Worm (Caenorhabditis elegans) whole organism, L1 larva: ENCODE data around the gene F54B8.4.
A peak's percentile ranks its signal among the peaks of the same experiment; 100 is the strongest.

Experiments
- C04F5.9 ChIP-seq: sonication (generic microtip); optimal IDR thresholded peaks from 2 replicates; lab custom pipeline; 2016; ENCODE audit warnings: missing genetic modification characterization, missing compliant biosample characterization
- ceh-82 ChIP-seq, 3 experiments: fragments of 150-350 bp in 1 of 3; sonication (generic microtip) in 2 of 3; optimal IDR thresholded peaks; 2 replicates each; lab custom pipeline; 2014 to 2017; ENCODE audit warnings: missing biosample characterization in 3 of 3, missing genetic modification characterization in 3 of 3
- ceh-88 ChIP-seq: fragments of 200-800 bp; sonication (Bioruptor generic); IDR thresholded peaks from 2 replicates; pipeline ENCODE4 v1.3.6; 2022; ENCODE audit warnings: missing genetic modification characterization, missing compliant biosample characterization
- ceh-90 ChIP-seq: sonication (generic microtip); optimal IDR thresholded peaks from 2 replicates; lab custom pipeline; 2016; ENCODE audit warnings: missing genetic modification characterization, missing compliant biosample characterization
- dsc-1 ChIP-seq: sonication (generic microtip); optimal IDR thresholded peaks from 2 replicates; lab custom pipeline; 2016; ENCODE audit warnings: mild to moderate bottlenecking, missing genetic modification characterization, missing compliant biosample characterization
- egl-27 ChIP-seq, 2 experiments: fragments of 150-350 bp in 1 of 2; sonication (generic microtip); optimal IDR thresholded peaks; 3 replicates each; lab custom pipeline; 2017 to 2018; ENCODE audit warnings: missing biosample characterization in 2 of 2, missing genetic modification characterization in 2 of 2, missing genetic modification reagents in 2 of 2
- ets-5 ChIP-seq: fragments of 200-800 bp; sonication (Bioruptor generic); IDR thresholded peaks from 2 replicates; pipeline ENCODE4 v1.3.6; 2022; ENCODE audit warnings: missing genetic modification characterization, missing compliant biosample characterization
- fkh-10 ChIP-seq: sonication (generic microtip); optimal IDR thresholded peaks from 2 replicates; lab custom pipeline; 2017; ENCODE audit warnings: missing biosample characterization, missing genetic modification reagents, missing genetic modification characterization
- fkh-8 ChIP-seq: sonication (generic microtip); optimal IDR thresholded peaks from 2 replicates; lab custom pipeline; 2016; ENCODE audit warnings: mild to moderate bottlenecking, missing genetic modification characterization, missing compliant biosample characterization
- fos-1 ChIP-seq: fragments of 150-350 bp; optimal IDR thresholded peaks from 2 replicates; lab custom pipeline; 2014; ENCODE audit warnings: missing biosample characterization, missing genetic modification characterization
- hlh-4 ChIP-seq: sonication (generic microtip); optimal IDR thresholded peaks from 2 replicates; lab custom pipeline; 2016; ENCODE audit warnings: mild to moderate bottlenecking, missing genetic modification characterization, missing compliant biosample characterization
- hpl-2 ChIP-seq: fragments of 150-350 bp; optimal IDR thresholded peaks from 2 replicates; lab custom pipeline; 2014; ENCODE audit warnings: missing biosample characterization, missing genetic modification reagents, missing genetic modification characterization
- lin-13 ChIP-seq: fragments of 150-350 bp; optimal IDR thresholded peaks from 2 replicates; lab custom pipeline; 2014; ENCODE audit warnings: missing biosample characterization, missing genetic modification reagents, missing genetic modification characterization
- lin-14 ChIP-seq: fragments of 200-800 bp; sonication (Bioruptor generic); optimal IDR thresholded peaks from 2 replicates; lab custom pipeline; 2018; ENCODE audit warnings: mild to moderate bottlenecking, missing genetic modification characterization, moderate library complexity, missing compliant biosample characterization
- nhr-12 ChIP-seq: sonication (generic microtip); optimal IDR thresholded peaks from 2 replicates; lab custom pipeline; 2017; ENCODE audit warnings: missing biosample characterization, missing genetic modification characterization
- nhr-237 ChIP-seq: fragments of 150-350 bp; optimal IDR thresholded peaks from 2 replicates; lab custom pipeline; 2014; ENCODE audit warnings: missing biosample characterization, missing genetic modification characterization
- nhr-47 ChIP-seq: sonication (generic microtip); optimal IDR thresholded peaks from 2 replicates; lab custom pipeline; 2016; ENCODE audit warnings: mild to moderate bottlenecking, missing genetic modification characterization, moderate library complexity, missing compliant biosample characterization
- nhr-84 ChIP-seq: sonication (generic microtip); optimal IDR thresholded peaks from 2 replicates; lab custom pipeline; 2017; ENCODE audit warnings: missing biosample characterization, missing genetic modification characterization
- nhr-85 ChIP-seq: sonication (generic microtip); peaks from one replicate; lab custom pipeline; 2016; ENCODE audit warnings: missing genetic modification characterization, inconsistent platforms, missing compliant biosample characterization
- nhr-90 ChIP-seq: sonication (generic microtip); optimal IDR thresholded peaks from 2 replicates; lab custom pipeline; 2016; ENCODE audit warnings: mild to moderate bottlenecking, missing genetic modification characterization, missing compliant biosample characterization; ENCODE audit not compliant: poor library complexity
- pag-3 ChIP-seq: sonication (generic microtip); optimal IDR thresholded peaks from 2 replicates; lab custom pipeline; 2017; ENCODE audit warnings: missing genetic modification characterization, mild to moderate bottlenecking, missing compliant biosample characterization, antibody characterized with exemption, borderline replicate concordance; ENCODE audit not compliant: insufficient read depth
- pqm-1 ChIP-seq: sonication (generic microtip); optimal IDR thresholded peaks from 3 replicates; lab custom pipeline; 2017; ENCODE audit warnings: missing biosample characterization, missing genetic modification characterization
- unc-30 ChIP-seq: sonication (generic microtip); optimal IDR thresholded peaks from 2 replicates; lab custom pipeline; 2017; ENCODE audit warnings: missing biosample characterization, missing genetic modification characterization
- unc-86 ChIP-seq: sonication (generic microtip); optimal IDR thresholded peaks from 2 replicates; lab custom pipeline; 2016; ENCODE audit warnings: missing genetic modification characterization, missing compliant biosample characterization
- zag-1 ChIP-seq: fragments of 150-350 bp; optimal IDR thresholded peaks from 2 replicates; lab custom pipeline; 2014; ENCODE audit warnings: missing biosample characterization, missing genetic modification characterization
- zip-4 ChIP-seq: fragments of 200-800 bp; sonication (Bioruptor generic); optimal IDR thresholded peaks from 2 replicates; lab custom pipeline; 2018; ENCODE audit warnings: mild to moderate bottlenecking, missing genetic modification characterization, moderate library complexity, missing compliant biosample characterization
- ztf-11 ChIP-seq, 2 experiments: sonication (generic microtip); optimal IDR thresholded peaks; 2 replicates each; lab custom pipeline; 2016 to 2017; ENCODE audit warnings: missing genetic modification characterization in 2 of 2, missing biosample characterization in 1 of 2, missing compliant biosample characterization in 1 of 2

Gene F54B8.4

ce11 chrV:15850276-15850811 lies 34.2 kb downstream of the F54B8.4 start, which contains the start of gene srh-147:
TSS of gene srh-147 (minus strand) at chrV:15850326.
- peak; percentile 92 for TF ChIP-seq hlh-4
- TF ChIP-seq, all 84 proteins: peak for 1; not testable (repeated sequence) for 83

ce11 chrV:15858292-15858691 lies 42.1 kb downstream of the F54B8.4 start, which contains the start of gene srh-148:
TSS of gene srh-148 (minus strand) at chrV:15858392.
- peak; percentile 20 for TF ChIP-seq hlh-4
- no peak for TF ChIP-seq unc-86 (tag; lab: Kevin White, UChicago)

DNA sequence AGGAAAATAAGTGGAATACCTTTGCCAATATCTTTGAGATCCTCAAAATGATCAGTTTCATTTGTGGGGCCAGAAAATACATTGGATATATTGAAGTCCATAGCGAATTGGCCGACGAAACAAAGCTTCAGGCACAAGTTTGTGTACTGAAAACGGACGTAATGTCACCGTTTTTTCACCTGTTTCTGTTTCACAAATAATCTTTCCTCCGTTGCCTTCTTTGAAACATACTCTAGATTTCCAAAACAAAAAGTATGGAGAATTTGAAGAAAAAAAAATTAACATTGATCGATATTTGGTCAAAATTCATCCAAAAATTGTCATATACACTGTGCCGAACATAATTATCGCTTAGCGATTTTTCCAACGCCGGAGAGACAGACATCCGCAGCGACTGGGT lies 46.4 kb downstream of the F54B8.4 start, which contains the start of gene srz-12:
srz-12 (minus strand) TSS at position 101 of the 400 bp plus-strand sequence.
- TF ChIP-seq fos-1 (tag; lab: Kevin White, UChicago) (no peak), nhr-12 (tag; lab: Kevin White, UChicago) (no peak), fkh-10 (GFP tag; lab: Kevin White, UChicago) (no peak), ceh-88 (GFP tag; lab: Robert Waterston, UW) (no peak), lin-13 (GFP tag; lab: Kevin White, UChicago) (no peak), ceh-90 (tag; lab: Kevin White, UChicago) (no peak), unc-86 (tag; lab: Kevin White, UChicago) (no peak), zag-1 (no peak)

DNA sequence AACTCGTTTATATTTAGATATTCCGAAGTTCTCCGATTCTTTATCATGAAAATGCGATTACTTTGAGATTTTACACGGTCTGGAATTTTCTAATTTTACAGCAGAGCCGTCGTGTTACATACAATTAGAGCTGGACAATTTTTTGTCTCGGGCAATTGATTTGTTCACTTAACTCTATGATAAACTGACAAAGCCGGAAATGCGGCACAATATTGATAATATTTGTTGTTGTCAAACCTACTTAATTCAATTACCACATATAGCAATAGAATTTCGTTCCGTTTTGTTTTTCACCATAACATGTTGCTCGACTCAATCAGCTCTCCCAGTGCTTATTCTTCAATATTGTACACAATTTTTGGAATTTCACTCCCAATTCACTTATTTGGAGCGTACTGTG lies 46.9 kb downstream of the F54B8.4 start, which contains the start of gene srh-299:
srh-299 (plus strand) TSS at position 301 of the 400 bp plus-strand sequence.
- TF ChIP-seq nhr-90 (tag; lab: Kevin White, UChicago) (no peak), fkh-8 (no peak), pqm-1 (tag; lab: Kevin White, UChicago) (no peak), ets-5 (GFP tag; lab: Robert Waterston, UW) (no peak), hpl-2 (GFP tag; lab: Kevin White, UChicago) (no peak), ztf-11 (tag; optimal IDR thresholded peaks at IDR 0.05; lab: Kevin White, UChicago) (no peak), zip-4 (GFP tag; lab: Kevin White, UChicago) (no peak), nhr-85 (no peak), unc-86 (tag; lab: Kevin White, UChicago) (no peak), lin-14 (GFP tag; lab: Kevin White, UChicago) (no peak), nhr-84 (tag; lab: Kevin White, UChicago) (no peak), pag-3 (tag; lab: Kevin White, UChicago) (no peak), dsc-1 (no peak), fos-1 (tag; lab: Kevin White, UChicago) (no peak), egl-27 (tag; optimal IDR thresholded peaks at IDR 0.05; lab: Kevin White, UChicago) (no peak), C04F5.9 (tag; lab: Kevin White, UChicago) (no peak)

ce11 chrV:15865839-15866238 lies 49.7 kb downstream of the F54B8.4 start, which contains the start of gene srh-293:
TSS of gene srh-293 (plus strand) at chrV:15866139.
- TF ChIP-seq nhr-237 (no peak), ceh-82 (tag; optimal IDR thresholded peaks at IDR 0.05; lab: Kevin White, UChicago) (no peak), unc-30 (tag; lab: Kevin White, UChicago) (no peak), nhr-12 (tag; lab: Kevin White, UChicago) (no peak), nhr-47 (tag; lab: Kevin White, UChicago) (no peak)
